Worm (Caenorhabditis elegans) whole organism, young adult: ENCODE data around the gene best-12.

Experiments used
- B0019.2 ChIP-seq: fragments of 200-800 bp; sonication (Bioruptor generic); conservative IDR thresholded peaks from 2 replicates; pipeline ENCODE4 v1.3.6; 2022; ENCODE audit warnings: missing genetic modification reagents, missing genetic modification characterization, missing compliant biosample characterization
- F39B2.1 ChIP-seq: fragments of 200-800 bp; sonication (Bioruptor generic); IDR thresholded peaks from 2 replicates; pipeline ENCODE4 v1.3.6; 2022; ENCODE audit warnings: missing genetic modification reagents, missing genetic modification characterization, missing compliant biosample characterization
- attf-3 ChIP-seq: fragments of 200-800 bp; sonication (Bioruptor generic); conservative IDR thresholded peaks from 2 replicates; pipeline ENCODE4 v1.3.6; 2022; ENCODE audit warnings: missing genetic modification reagents, missing genetic modification characterization, missing compliant biosample characterization
- ceh-40 ChIP-seq: fragments of 200-800 bp; sonication (Bioruptor generic); IDR thresholded peaks from 2 replicates; pipeline ENCODE4 v1.3.6; 2022; ENCODE audit warnings: missing genetic modification characterization, missing compliant biosample characterization
- efl-1 ChIP-seq: fragments of 150-350 bp; optimal IDR thresholded peaks from 2 replicates; lab custom pipeline; 2014; ENCODE audit warnings: missing biosample characterization, missing genetic modification reagents, missing genetic modification characterization
- ets-4 ChIP-seq: fragments of 200-800 bp; sonication (Bioruptor generic); optimal IDR thresholded peaks from 2 replicates; lab custom pipeline; 2018; ENCODE audit warnings: mild to moderate bottlenecking, missing genetic modification characterization, missing compliant biosample characterization
- him-1 ChIP-seq: sonication (generic microtip); optimal IDR thresholded peaks from 2 replicates; lab custom pipeline; 2016; ENCODE audit warnings: missing genotype, missing genetic modification reagents, missing genetic modification characterization, missing compliant biosample characterization
- hlh-12 ChIP-seq: sonication (generic microtip); optimal IDR thresholded peaks from 2 replicates; lab custom pipeline; 2016; ENCODE audit warnings: missing genetic modification characterization, missing compliant biosample characterization
- madf-8 ChIP-seq: fragments of 200-800 bp; sonication (Bioruptor generic); conservative IDR thresholded peaks from 2 replicates; pipeline ENCODE4 v1.3.6; 2022; ENCODE audit warnings: missing genetic modification reagents, missing genetic modification characterization, missing compliant biosample characterization
- tbx-9 ChIP-seq: sonication (generic microtip); optimal IDR thresholded peaks from 2 replicates; lab custom pipeline; 2016; ENCODE audit warnings: borderline replicate concordance, missing genetic modification characterization, inconsistent platforms, missing compliant biosample characterization

DNA sequence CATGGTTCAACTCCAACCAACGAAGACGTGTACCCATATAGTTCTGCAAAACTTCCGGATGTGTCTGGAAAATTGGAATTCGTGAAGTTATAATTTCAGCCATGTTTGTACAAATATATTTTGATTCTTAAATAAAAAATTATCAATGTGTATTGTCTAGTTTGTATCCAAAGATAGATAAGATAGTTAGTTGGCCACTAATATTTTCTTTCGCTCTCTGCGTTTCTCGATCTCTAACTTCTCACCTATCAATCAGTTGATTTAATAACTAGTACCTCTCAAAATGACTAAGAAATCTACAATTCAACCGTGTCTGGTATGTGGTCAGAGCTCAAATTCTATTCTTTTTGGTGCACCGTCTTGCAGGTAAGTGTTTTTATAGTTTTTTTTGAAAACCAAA, 21.9 kb downstream of the best-12 start, which contains the start of gene nhr-176:
- TF ChIP-seq ets-4 (GFP tag; lab: Kevin White, UChicago) (no peak), ceh-40 (GFP tag; lab: Robert Waterston, UW) (no peak), attf-3 (no peak), F39B2.1 (no peak), hlh-12 (tag; lab: Kevin White, UChicago) (no peak), B0019.2 (GFP tag; lab: Robert Waterston, UW) (no peak), madf-8 (no peak), tbx-9 (no peak), him-1 (tag; lab: Kevin White, UChicago) (no peak), efl-1 (GFP tag; lab: Kevin White, UChicago) (no peak)
